Fruit fly (Drosophila melanogaster) whole organism, wandering third instar larva: ENCODE measurements around the gene nht.
A peak's percentile ranks its signal among the peaks of the same experiment; 100 is the strongest.

Experiments
- Abd-B ChIP-seq: fragments of >200 bp; optimal IDR thresholded peaks from 2 replicates; lab custom pipeline; 2017; ENCODE audit warnings: missing biosample characterization, missing genetic modification characterization
- CG9705 ChIP-seq: fragments of 200-800 bp; sonication (Bioruptor generic); optimal IDR thresholded peaks from 2 replicates; lab custom pipeline; 2018; ENCODE audit warnings: missing biosample characterization, mild to moderate bottlenecking, missing genetic modification characterization
- CrebA ChIP-seq: fragments of 200-800 bp; sonication (Bioruptor generic); optimal IDR thresholded peaks from 2 replicates; lab custom pipeline; 2016; ENCODE audit warnings: missing biosample characterization, mild to moderate bottlenecking, missing genetic modification characterization, borderline replicate concordance
- Dfd ChIP-seq: fragments of >200 bp; optimal IDR thresholded peaks from 2 replicates; lab custom pipeline; 2017; ENCODE audit warnings: missing biosample characterization, missing genetic modification characterization
- Dif ChIP-seq: fragments of 200-275, 200-300 bp; sonication (Bioruptor generic); optimal IDR thresholded peaks from 2 replicates; lab custom pipeline; 2018; ENCODE audit warnings: missing biosample characterization, missing genetic modification characterization; ENCODE audit not compliant: partially characterized antibody
- GATAd ChIP-seq: sonication (Bioruptor generic); optimal IDR thresholded peaks from 2 replicates; lab custom pipeline; 2016; ENCODE audit warnings: missing biosample characterization, missing genetic modification characterization
- HLH106 ChIP-seq: fragments of 200-800 bp; optimal IDR thresholded peaks from 3 replicates; lab custom pipeline; 2019; ENCODE audit warnings: missing biosample characterization, mild to moderate bottlenecking, missing genetic modification characterization, moderate library complexity
- Hnf4 ChIP-seq: fragments of 200-800 bp; sonication (Bioruptor generic); optimal IDR thresholded peaks from 2 replicates; lab custom pipeline; 2016; ENCODE audit warnings: missing biosample characterization, mild to moderate bottlenecking, missing genetic modification characterization
- Hr78 ChIP-seq: fragments of >200 bp; optimal IDR thresholded peaks from 2 replicates; lab custom pipeline; 2017; ENCODE audit warnings: missing biosample characterization, missing genetic modification characterization
- Hr83 ChIP-seq: fragments of 200-300 bp; sonication (Bioruptor generic); optimal IDR thresholded peaks from 2 replicates; lab custom pipeline; 2016; ENCODE audit warnings: missing biosample characterization, mild to moderate bottlenecking, missing genetic modification characterization, moderate library complexity; ENCODE audit not compliant: poor library complexity, severe bottlenecking
- Mio ChIP-seq: sonication (Bioruptor generic); optimal IDR thresholded peaks from 2 replicates; lab custom pipeline; 2016; ENCODE audit warnings: missing biosample characterization, missing genetic modification characterization
- Myc ChIP-seq: fragments of >200 bp; optimal IDR thresholded peaks from 2 replicates; lab custom pipeline; 2017
- N ChIP-seq: fragments of >200 bp; optimal IDR thresholded peaks from 2 replicates; lab custom pipeline; 2018; ENCODE audit warnings: missing biosample characterization, missing external identifiers, missing genetic modification characterization
- Sp1 ChIP-seq: fragments of 200-800 bp; sonication (Bioruptor generic); optimal IDR thresholded peaks from 3 replicates; lab custom pipeline; 2019; ENCODE audit warnings: missing biosample characterization, mild to moderate bottlenecking, missing genetic modification characterization, moderate library complexity
- Vsx2 ChIP-seq: fragments of 200-300, 225-300 bp; sonication (Bioruptor generic); optimal IDR thresholded peaks from 2 replicates; lab custom pipeline; 2018; ENCODE audit warnings: missing biosample characterization, missing genetic modification characterization; ENCODE audit not compliant: partially characterized antibody
- br ChIP-seq: fragments of 200-800 bp; sonication (Bioruptor generic); optimal IDR thresholded peaks from 2 replicates; lab custom pipeline; 2016; ENCODE audit warnings: missing biosample characterization, missing genetic modification characterization
- dl ChIP-seq, 2 experiments: fragments of 175-275, 200-275 bp in 1 of 2; fragments of 200-275 bp in 1 of 2; sonication (Bioruptor generic); optimal IDR thresholded peaks; lab custom pipeline; 2018; ENCODE audit warnings: mild to moderate bottlenecking in 2 of 2, missing biosample characterization in 2 of 2, missing genetic modification characterization in 2 of 2, moderate library complexity in 2 of 2; ENCODE audit not compliant: partially characterized antibody in 2 of 2, insufficient read depth in 1 of 2
- dmrt93B ChIP-seq: fragments of 200-800 bp; sonication (Bioruptor generic); optimal IDR thresholded peaks from 2 replicates; lab custom pipeline; 2018; ENCODE audit warnings: missing biosample characterization, mild to moderate bottlenecking, missing genetic modification characterization
- dsf ChIP-seq: sonication (Bioruptor generic); optimal IDR thresholded peaks from 2 replicates; lab custom pipeline; 2016; ENCODE audit warnings: missing biosample characterization, missing genetic modification characterization, borderline replicate concordance
- ey ChIP-seq: fragments of 200-800 bp; sonication (Bioruptor generic); optimal IDR thresholded peaks from 2 replicates; lab custom pipeline; 2016; ENCODE audit warnings: missing biosample characterization, missing genetic modification characterization
- foxo ChIP-seq, 2 experiments: fragments of 200-800 bp; sonication (Bioruptor generic); optimal IDR thresholded peaks; 2 replicates in 1 of 2; 3 replicates in 1 of 2; lab custom pipeline; 2016 to 2017; ENCODE audit warnings: missing biosample characterization in 2 of 2, missing genetic modification characterization in 2 of 2
- fru ChIP-seq: fragments of 200-800 bp; sonication (Bioruptor generic); optimal IDR thresholded peaks from 3 replicates; lab custom pipeline; 2016; ENCODE audit warnings: missing biosample characterization, mild to moderate bottlenecking, missing genetic modification characterization
- h ChIP-seq: fragments of 200-800 bp; sonication (Bioruptor generic); optimal IDR thresholded peaks from 3 replicates; lab custom pipeline; 2016; ENCODE audit warnings: missing biosample characterization, mild to moderate bottlenecking, missing genetic modification characterization
- jim ChIP-seq: fragments of 175-275, 200-325 bp; sonication (Bioruptor generic); optimal IDR thresholded peaks from 2 replicates; lab custom pipeline; 2016; ENCODE audit warnings: missing biosample characterization, mild to moderate bottlenecking, missing genetic modification characterization
- psq ChIP-seq: fragments of 200-800 bp; sonication (Bioruptor generic); optimal IDR thresholded peaks from 3 replicates; lab custom pipeline; 2017; ENCODE audit warnings: missing biosample characterization, mild to moderate bottlenecking, missing genetic modification characterization, moderate library complexity
- rgr ChIP-seq: fragments of 200-800 bp; sonication (Bioruptor generic); optimal IDR thresholded peaks from 3 replicates; lab custom pipeline; 2016; ENCODE audit warnings: missing biosample characterization, mild to moderate bottlenecking, missing genetic modification characterization
- sage ChIP-seq: fragments of 200-800 bp; sonication (Bioruptor generic); optimal IDR thresholded peaks from 2 replicates; lab custom pipeline; 2016; ENCODE audit warnings: missing biosample characterization, mild to moderate bottlenecking, missing genetic modification characterization
- sv ChIP-seq: fragments of 200-800 bp; sonication (Bioruptor generic); optimal IDR thresholded peaks from 3 replicates; lab custom pipeline; 2016; ENCODE audit warnings: missing biosample characterization, missing genetic modification characterization
- tai ChIP-seq: sonication (Bioruptor generic); optimal IDR thresholded peaks from 2 replicates; lab custom pipeline; 2016; ENCODE audit warnings: missing biosample characterization, missing genetic modification characterization
- usp ChIP-seq: fragments of >200 bp; optimal IDR thresholded peaks from 2 replicates; lab custom pipeline; 2017; ENCODE audit warnings: missing biosample characterization, missing genetic modification characterization
- woc ChIP-seq: sonication (Bioruptor generic); optimal IDR thresholded peaks from 2 replicates; lab custom pipeline; 2016; ENCODE audit warnings: missing biosample characterization, mild to moderate bottlenecking, missing genetic modification characterization

Gene nht

DNA sequence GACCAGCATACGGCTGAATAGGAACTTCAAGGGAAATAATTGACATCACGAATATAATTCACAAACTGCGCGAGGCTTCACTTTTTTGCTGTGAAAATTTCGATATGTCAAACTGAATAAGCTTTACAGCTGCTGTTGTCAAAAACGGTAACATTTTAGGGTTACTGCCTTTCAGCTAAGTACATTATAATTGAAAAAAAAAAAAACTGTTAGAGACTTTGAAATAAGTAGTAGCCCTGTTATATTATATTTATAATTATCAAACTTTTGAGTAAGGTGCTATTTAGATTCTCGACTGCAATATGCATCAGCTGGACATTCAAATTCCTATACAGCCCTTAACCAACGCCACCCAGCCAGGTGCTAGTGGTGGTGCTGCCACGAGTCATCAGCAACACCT is at the start of gene nht:
Gene nht (minus strand): TSS at position 101 of the 400 bp plus-strand sequence.
- TF ChIP-seq Hr78 (GFP tag; lab: Kevin White, UChicago) (no peak), br (GFP tag; lab: Kevin White, UChicago) (no peak)

DNA sequence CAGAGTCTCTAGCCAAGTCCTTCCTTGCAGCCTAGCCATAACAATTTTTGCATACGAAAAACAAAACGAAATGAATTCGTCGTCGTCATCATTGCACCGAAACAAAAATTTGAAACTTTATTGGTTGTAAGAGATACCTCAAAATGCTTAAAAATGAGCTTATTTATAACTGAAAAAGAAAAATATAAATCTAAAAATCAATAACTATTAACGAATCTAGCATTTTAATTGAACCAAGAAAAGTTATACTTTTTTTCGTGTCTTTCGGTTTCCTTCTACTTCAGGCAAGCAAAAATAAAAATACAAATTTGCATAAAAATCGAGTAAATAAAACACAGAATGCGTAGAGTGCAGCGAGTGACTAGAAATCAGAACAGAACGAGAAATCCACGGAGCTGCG is 48.9 kb upstream of the nht start:
- no peak for TF ChIP-seq tai (GFP tag; lab: Kevin White, UChicago)
- TF ChIP-seq CrebA (GFP tag; lab: Kevin White, UChicago) = no peak
- no peak for TF ChIP-seq Dfd (GFP tag; lab: Kevin White, UChicago)
- no peak for TF ChIP-seq dl (GFP tag; optimal IDR thresholded peaks at IDR 0.05; lab: Kevin White, UChicago; ENCODE audit: insufficient read depth in 1 of 2, partially characterized antibody in 2 of 2)
- TF ChIP-seq rgr (GFP tag; lab: Kevin White, UChicago) = no peak
- TF ChIP-seq N (GFP tag; lab: Kevin White, UChicago) = no peak
- TF ChIP-seq psq (GFP tag; lab: Kevin White, UChicago) = no peak
- TF ChIP-seq Hr83 (GFP tag; lab: Kevin White, UChicago) = no peak
- no peak for TF ChIP-seq sage (GFP tag; lab: Kevin White, UChicago)
- TF ChIP-seq woc = no peak
- no peak for TF ChIP-seq Myc (lab: Kevin White, UChicago)
- no peak for TF ChIP-seq ey (GFP tag; lab: Kevin White, UChicago)
- no peak for TF ChIP-seq Abd-B (GFP tag; lab: Kevin White, UChicago)
- TF ChIP-seq h (GFP tag; lab: Kevin White, UChicago) = no peak
- TF ChIP-seq fru = no peak
- no peak for TF ChIP-seq GATAd (GFP tag; lab: Kevin White, UChicago)
- TF ChIP-seq dmrt93B (GFP tag; lab: Kevin White, UChicago) = no peak
- TF ChIP-seq sv (GFP tag; lab: Kevin White, UChicago) = no peak
- TF ChIP-seq usp (GFP tag; lab: Kevin White, UChicago) = no peak

DNA sequence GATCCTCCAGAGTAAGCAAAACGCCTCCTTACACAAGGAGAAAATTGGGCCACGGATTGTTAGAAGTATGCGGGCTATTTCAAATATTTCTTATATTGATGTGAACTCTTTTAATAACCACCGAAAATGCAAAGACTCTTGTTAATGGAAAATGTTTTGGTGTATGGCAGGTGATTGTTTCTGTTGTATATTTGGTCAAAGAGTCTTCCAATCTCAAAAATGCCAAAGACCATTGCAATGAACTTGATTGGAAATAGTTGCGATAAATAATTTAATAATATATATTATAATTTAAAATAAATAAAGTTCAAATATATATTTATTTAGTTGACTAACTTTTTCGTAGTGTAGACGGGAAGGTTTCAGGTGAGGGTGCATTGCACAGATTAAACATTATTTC is 45.3 kb upstream of the nht start:
- TF ChIP-seq ey (GFP tag; lab: Kevin White, UChicago) (no peak), fru (peak; percentile 39), psq (GFP tag; lab: Kevin White, UChicago) (peak; percentile 40), jim (GFP tag; lab: Kevin White, UChicago) (no peak), Sp1 (GFP tag; lab: Kevin White, UChicago) (peak; percentile 36), HLH106 (tag; lab: Kevin White, UChicago) (peak; percentile 46), dsf (GFP tag; lab: Kevin White, UChicago) (no peak), Hnf4 (GFP tag; lab: Kevin White, UChicago) (no peak)

DNA sequence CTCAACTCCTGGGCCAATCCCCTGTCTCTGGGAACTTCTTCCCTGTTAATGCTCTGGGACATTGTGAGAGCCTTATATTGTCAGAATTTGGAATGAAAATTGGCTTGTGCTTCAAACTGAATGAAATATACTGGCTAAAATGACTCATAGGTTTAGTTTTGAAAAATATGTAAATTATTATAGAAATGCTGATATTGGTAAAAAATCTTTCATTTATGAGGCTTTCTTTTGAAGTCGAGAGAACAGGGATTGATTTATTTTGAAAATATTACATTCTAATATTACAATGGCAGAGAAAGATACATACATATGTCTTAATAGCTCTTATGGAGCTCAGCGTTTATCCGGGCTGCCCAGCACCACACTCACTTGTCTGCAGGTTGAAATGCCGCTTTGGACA is 42.8 kb upstream of the nht start, which contains the start of gene CG15258:
Gene CG15258 (minus strand): TSS at position 101 of the 400 bp plus-strand sequence.
- no peak for TF ChIP-seq Myc (lab: Kevin White, UChicago)
- TF ChIP-seq CG9705 (GFP tag; lab: Kevin White, UChicago) = no peak
- no peak for TF ChIP-seq Dif (GFP tag; lab: Kevin White, UChicago)
- no peak for TF ChIP-seq foxo (GFP tag; optimal IDR thresholded peaks at IDR 0.05; lab: Kevin White, UChicago)
- TF ChIP-seq Hnf4 (GFP tag; lab: Kevin White, UChicago) = no peak
- TF ChIP-seq psq (GFP tag; lab: Kevin White, UChicago) = no peak
- no peak for TF ChIP-seq dsf (GFP tag; lab: Kevin White, UChicago)
- TF ChIP-seq, all 38 proteins: peak for 0

DNA sequence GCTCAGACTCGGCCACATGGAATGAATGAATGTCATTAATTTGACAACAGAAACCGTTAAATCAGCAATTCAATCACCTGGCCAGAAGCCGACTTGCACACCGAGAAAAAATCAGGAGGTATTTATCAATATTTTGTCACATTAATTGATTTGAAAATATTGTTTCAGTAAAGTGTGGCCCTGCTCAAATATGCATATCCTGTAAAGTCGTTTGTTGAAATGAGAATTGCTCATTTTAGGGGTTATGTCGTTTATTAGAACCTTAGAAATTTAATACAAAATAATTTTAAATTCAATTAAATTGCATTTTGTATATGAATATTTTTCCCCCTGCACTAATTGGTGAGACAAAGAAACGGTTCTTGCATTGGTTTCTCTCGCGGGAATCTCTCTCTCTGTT is 39.8 kb upstream of the nht start:
- TF ChIP-seq Vsx2 (GFP tag; lab: Kevin White, UChicago) (no peak), Mio (GFP tag; lab: Kevin White, UChicago) (no peak), ey (GFP tag; lab: Kevin White, UChicago) (no peak)
